Fruit fly (Drosophila melanogaster) whole organism, embryonic: Measurements from ENCODE around the gene CG7896.

Experiments
- Awh ChIP-seq: fragments of 200-800 bp; sonication (Bioruptor generic); IDR thresholded peaks from 2 replicates; pipeline ENCODE4, ENCODE4 v1.3.6; 2022; ENCODE audit warnings: missing biosample characterization, missing genetic modification characterization
- CG10274 ChIP-seq: fragments of 200-800 bp; sonication (Bioruptor generic); optimal IDR thresholded peaks from 3 replicates; lab custom pipeline; 2017; ENCODE audit warnings: missing biosample characterization, mild to moderate bottlenecking, missing genetic modification characterization
- CG10321 ChIP-seq: fragments of 200-800 bp; sonication (Bioruptor generic); IDR thresholded peaks from 2 replicates; pipeline ENCODE4 v1.3.6; 2022; ENCODE audit warnings: missing biosample characterization, missing genetic modification characterization
- CG10366 ChIP-seq: fragments of 200-800 bp; sonication (Bioruptor generic); IDR thresholded peaks from 2 replicates; pipeline ENCODE4 v1.3.6; 2022; ENCODE audit warnings: missing biosample characterization, missing genetic modification characterization
- CG11504 ChIP-seq: fragments of 200-800 bp; sonication (Bioruptor generic); optimal IDR thresholded peaks from 3 replicates; lab custom pipeline; 2019; ENCODE audit warnings: missing biosample characterization, mild to moderate bottlenecking, missing genetic modification characterization, moderate library complexity
- CG11695 ChIP-seq: fragments of 200-800 bp; sonication (Bioruptor generic); IDR thresholded peaks from 3 replicates; pipeline ENCODE4 v1.3.6; 2022; ENCODE audit warnings: missing biosample characterization, missing genetic modification characterization
- CG13424 ChIP-seq: fragments of 200-800 bp; sonication (Bioruptor generic); optimal IDR thresholded peaks from 2 replicates; lab custom pipeline; 2019; ENCODE audit warnings: missing biosample characterization, mild to moderate bottlenecking, missing genetic modification characterization, moderate library complexity
- CG1647 ChIP-seq: fragments of 200-800 bp; sonication (Bioruptor generic); optimal IDR thresholded peaks from 3 replicates; lab custom pipeline; 2016; ENCODE audit warnings: missing biosample characterization, missing genetic modification characterization
- CG1792 ChIP-seq: fragments of 200-800 bp; sonication (Bioruptor generic); optimal IDR thresholded peaks from 2 replicates; lab custom pipeline; 2016; ENCODE audit warnings: missing biosample characterization, missing genetic modification characterization
- CG2712 ChIP-seq: fragments of 200-800 bp; optimal IDR thresholded peaks from 3 replicates; lab custom pipeline; 2019; ENCODE audit warnings: missing biosample characterization, mild to moderate bottlenecking, missing genetic modification characterization, moderate library complexity
- CG30403 ChIP-seq: fragments of 200-800 bp; sonication (Bioruptor generic); optimal IDR thresholded peaks from 3 replicates; lab custom pipeline; 2016; ENCODE audit warnings: missing biosample characterization, missing genetic modification characterization
- CG31441 ChIP-seq: fragments of 200-800 bp; sonication (Bioruptor generic); IDR thresholded peaks from 2 replicates; pipeline ENCODE4 v1.3.6; 2022; ENCODE audit warnings: missing biosample characterization, missing genetic modification characterization
- CG34224 ChIP-seq: fragments of 200-800 bp; sonication (Bioruptor generic); IDR thresholded peaks from 3 replicates; pipeline ENCODE4 v1.3.6; 2022; ENCODE audit warnings: missing biosample characterization, missing genetic modification characterization; ENCODE audit not compliant: partially characterized antibody
- CG34376 ChIP-seq: fragments of 200-800 bp; sonication (Bioruptor generic); optimal IDR thresholded peaks from 2 replicates; lab custom pipeline; 2018; ENCODE audit warnings: missing biosample characterization, mild to moderate bottlenecking, missing genetic modification characterization
- CG3847 ChIP-seq: fragments of 200-800 bp; sonication (Bioruptor generic); IDR thresholded peaks from 2 replicates; pipeline ENCODE4 v1.3.6; 2022; ENCODE audit warnings: missing biosample characterization, missing genetic modification characterization
- CG4424 ChIP-seq: fragments of 200-800 bp; sonication (Bioruptor generic); optimal IDR thresholded peaks from 3 replicates; lab custom pipeline; 2016; ENCODE audit warnings: missing biosample characterization, missing genetic modification characterization
- CG6272 ChIP-seq: fragments of 200-800 bp; sonication (Bioruptor generic); IDR thresholded peaks from 2 replicates; pipeline ENCODE4 v1.3.6; 2022; ENCODE audit warnings: missing biosample characterization, missing genetic modification characterization
- CG6683 ChIP-seq: fragments of 200-800 bp; sonication (Bioruptor generic); optimal IDR thresholded peaks from 2 replicates; lab custom pipeline; 2017; ENCODE audit warnings: missing biosample characterization, mild to moderate bottlenecking, missing genetic modification characterization, missing genetic modification reagents
- CG6689 ChIP-seq: fragments of 200-800 bp; sonication (Bioruptor generic); IDR thresholded peaks from 2 replicates; pipeline ENCODE4 v1.3.6; 2022; ENCODE audit warnings: missing biosample characterization, missing genetic modification characterization
- CG9797 ChIP-seq: fragments of 200-800 bp; sonication (Bioruptor generic); optimal IDR thresholded peaks from 3 replicates; lab custom pipeline; 2018; ENCODE audit warnings: missing biosample characterization, mild to moderate bottlenecking, missing genetic modification characterization
- CTCF ChIP-seq: fragments of 200-800 bp; sonication (Bioruptor generic); optimal IDR thresholded peaks from 2 replicates; lab custom pipeline; 2017; ENCODE audit warnings: missing biosample characterization, mild to moderate bottlenecking, missing genetic modification characterization, moderate library complexity
- Dll ChIP-seq: fragments of 200-800 bp; sonication (Bioruptor generic); IDR thresholded peaks from 4 replicates; pipeline ENCODE4 v1.3.6; 2022; ENCODE audit warnings: missing biosample characterization, missing genetic modification characterization; ENCODE audit not compliant: partially characterized antibody
- Doc2 ChIP-seq: fragments of 200-800 bp; sonication (Bioruptor generic); IDR thresholded peaks from 2 replicates; pipeline ENCODE4 v1.3.6; 2022; ENCODE audit warnings: missing biosample characterization, missing genetic modification characterization
- Fer2 ChIP-seq: fragments of 200-800 bp; sonication (Bioruptor generic); optimal IDR thresholded peaks from 2 replicates; lab custom pipeline; 2018; ENCODE audit warnings: missing biosample characterization, mild to moderate bottlenecking, missing genetic modification characterization, moderate library complexity
- Fer3 ChIP-seq: fragments of 200-800 bp; sonication (Bioruptor generic); optimal IDR thresholded peaks from 2 replicates; lab custom pipeline; 2018; ENCODE audit warnings: missing biosample characterization, mild to moderate bottlenecking, missing genetic modification characterization, moderate library complexity
- H2.0 ChIP-seq: fragments of 200-800 bp; sonication (Bioruptor generic); IDR thresholded peaks from 2 replicates; pipeline ENCODE4 v1.3.6; 2022; ENCODE audit warnings: missing biosample characterization, missing genetic modification characterization
- HLH3B ChIP-seq: fragments of 200-800 bp; sonication (Bioruptor generic); IDR thresholded peaks from 2 replicates; pipeline ENCODE4 v1.3.6; 2022; ENCODE audit warnings: missing biosample characterization, missing genetic modification characterization
- Hr39 ChIP-seq: fragments of >200 bp; optimal IDR thresholded peaks from 2 replicates; lab custom pipeline; 2017
- Pdp1 ChIP-seq, 2 experiments: fragments of 200-800 bp; sonication (Bioruptor generic); optimal IDR thresholded peaks; 3 replicates each; lab custom pipeline; 2016; ENCODE audit warnings: missing biosample characterization in 2 of 2, missing genetic modification characterization in 2 of 2, mild to moderate bottlenecking in 1 of 2, moderate library complexity in 1 of 2
- Ravus ChIP-seq: fragments of 200-800 bp; sonication (Bioruptor generic); IDR thresholded peaks from 2 replicates; pipeline ENCODE4 v1.3.6; 2022; ENCODE audit warnings: missing biosample characterization, missing genetic modification characterization
- Rx ChIP-seq: fragments of 200-800 bp; sonication (Bioruptor generic); IDR thresholded peaks from 2 replicates; pipeline ENCODE4 v1.3.6; 2022; ENCODE audit warnings: missing biosample characterization, missing genetic modification characterization
- Sry-β ChIP-seq: fragments of 200-800 bp; sonication (Bioruptor generic); optimal IDR thresholded peaks from 2 replicates; lab custom pipeline; 2018; ENCODE audit warnings: missing biosample characterization, mild to moderate bottlenecking, missing genetic modification characterization, moderate library complexity
- br ChIP-seq: fragments of >200 bp; optimal IDR thresholded peaks from 2 replicates; lab custom pipeline; 2017
- btn ChIP-seq: fragments of 200-800 bp; sonication (Bioruptor generic); optimal IDR thresholded peaks from 2 replicates; lab custom pipeline; 2016; ENCODE audit warnings: missing biosample characterization, missing genetic modification characterization
- cad ChIP-seq: fragments of >200 bp; optimal IDR thresholded peaks from 2 replicates; lab custom pipeline; 2017; ENCODE audit warnings: missing biosample characterization, missing genetic modification characterization
- crc ChIP-seq: fragments of 200-800 bp; sonication (Bioruptor generic); optimal IDR thresholded peaks from 2 replicates; lab custom pipeline; 2016; ENCODE audit warnings: missing biosample characterization, missing genetic modification characterization
- crol ChIP-seq: fragments of 200-800 bp; sonication (Bioruptor generic); IDR thresholded peaks from 2 replicates; pipeline ENCODE4 v1.3.6; 2022; ENCODE audit warnings: missing biosample characterization, missing genetic modification characterization
- ems ChIP-seq: fragments of 200-800 bp; sonication (Bioruptor generic); optimal IDR thresholded peaks from 3 replicates; lab custom pipeline; 2016; ENCODE audit warnings: missing biosample characterization, missing genetic modification characterization
- fd96Cb ChIP-seq: fragments of 200-800 bp; sonication (Bioruptor generic); optimal IDR thresholded peaks from 2 replicates; lab custom pipeline; 2018; ENCODE audit warnings: missing biosample characterization, mild to moderate bottlenecking, missing genetic modification characterization, moderate library complexity
- fru ChIP-seq: fragments of >200 bp; optimal IDR thresholded peaks from 2 replicates; lab custom pipeline; 2017
- grau ChIP-seq: fragments of 200-800 bp; optimal IDR thresholded peaks from 3 replicates; lab custom pipeline; 2019; ENCODE audit warnings: missing biosample characterization, mild to moderate bottlenecking, missing genetic modification characterization, moderate library complexity
- hth ChIP-seq: fragments of >200 bp; optimal IDR thresholded peaks from 2 replicates; lab custom pipeline; 2017; ENCODE audit warnings: inconsistent platforms
- lab ChIP-seq: fragments of 200-800 bp; sonication (Bioruptor generic); optimal IDR thresholded peaks from 3 replicates; lab custom pipeline; 2017; ENCODE audit warnings: missing biosample characterization, missing genetic modification characterization, mild to moderate bottlenecking, moderate library complexity, missing genetic modification reagents
- mam ChIP-seq: fragments of 200-800 bp; sonication (Bioruptor generic); optimal IDR thresholded peaks from 3 replicates; lab custom pipeline; 2016; ENCODE audit warnings: missing biosample characterization, missing genetic modification characterization
- nerfin-1 ChIP-seq: fragments of 200-800 bp; sonication (Bioruptor generic); optimal IDR thresholded peaks from 3 replicates; lab custom pipeline; 2019; ENCODE audit warnings: missing biosample characterization, mild to moderate bottlenecking, missing genetic modification characterization, moderate library complexity
- nmo ChIP-seq: fragments of 200-800 bp; sonication (Bioruptor generic); optimal IDR thresholded peaks from 2 replicates; lab custom pipeline; 2018; ENCODE audit warnings: missing biosample characterization, mild to moderate bottlenecking, missing genetic modification characterization, moderate library complexity
- ranshi ChIP-seq: fragments of 200-800 bp; sonication (Bioruptor generic); IDR thresholded peaks from 2 replicates; pipeline ENCODE4 v1.3.6; 2022; ENCODE audit warnings: missing biosample characterization, missing genetic modification characterization
- row ChIP-seq: fragments of 200-800 bp; sonication (Bioruptor generic); IDR thresholded peaks from 3 replicates; pipeline ENCODE4 v1.3.6; 2022; ENCODE audit warnings: missing biosample characterization, missing genetic modification characterization
- slbo ChIP-seq: fragments of 200-800 bp; sonication (Bioruptor generic); IDR thresholded peaks from 2 replicates; pipeline ENCODE4 v1.3.6; 2022; ENCODE audit warnings: missing biosample characterization, missing genetic modification characterization
- tgo ChIP-seq: fragments of 200-800 bp; sonication (Bioruptor generic); IDR thresholded peaks from 3 replicates; pipeline ENCODE4 v1.3.6; 2022; ENCODE audit warnings: missing biosample characterization, missing genetic modification characterization
- tin ChIP-seq: fragments of 200-800 bp; sonication (Bioruptor generic); optimal IDR thresholded peaks from 3 replicates; lab custom pipeline; 2016; ENCODE audit warnings: missing biosample characterization, missing genetic modification characterization
- tx ChIP-seq: fragments of 200-800 bp; sonication (Bioruptor generic); optimal IDR thresholded peaks from 2 replicates; lab custom pipeline; 2016; ENCODE audit warnings: missing biosample characterization, missing genetic modification characterization
- vfl ChIP-seq: fragments of 200-800 bp; sonication (Bioruptor generic); optimal IDR thresholded peaks from 2 replicates; lab custom pipeline; 2016; ENCODE audit warnings: missing biosample characterization, missing genetic modification characterization
- zfh1 ChIP-seq: fragments of 200-800 bp; sonication (Bioruptor generic); IDR thresholded peaks from 3 replicates; pipeline ENCODE4 v1.3.6; 2022; ENCODE audit warnings: missing biosample characterization, missing genetic modification characterization

The CG7896 gene

DNA sequence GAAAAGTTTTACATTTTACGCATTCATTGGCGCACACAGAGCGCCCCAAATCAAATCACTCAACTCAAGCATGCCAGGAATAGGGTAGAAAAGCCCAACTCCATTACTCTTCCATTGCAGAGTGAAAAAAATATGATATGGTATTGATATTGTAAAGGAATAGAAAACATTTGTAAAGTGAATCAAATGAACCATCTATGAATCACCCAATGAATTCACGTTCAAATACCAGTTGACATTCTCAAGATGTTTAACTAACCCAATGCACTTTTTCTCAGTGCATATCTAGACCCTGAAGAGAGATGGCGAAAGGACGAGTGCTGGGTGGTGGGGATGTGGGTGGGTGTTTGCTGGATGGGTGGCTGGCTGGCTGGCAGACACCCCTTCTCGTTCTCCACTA lies 4.6 kb upstream of the CG7896 start (continued):
- TF ChIP-seq CG30403 (GFP tag; lab: Kevin White, UChicago), result peak; percentile 13
- TF ChIP-seq CG1647 (GFP tag; lab: Kevin White, UChicago), result no peak
- TF ChIP-seq CG6683 (GFP tag; lab: Kevin White, UChicago), result no peak
- peak; percentile 56; the same call in 2 of the 3 replicates for TF ChIP-seq row (GFP tag; lab: Robert Waterston, UW)
- TF ChIP-seq tgo (GFP tag; lab: Robert Waterston, UW), result peak; percentile 45; the same call in 1 of the 3 replicates
- TF ChIP-seq vfl (GFP tag; lab: Kevin White, UChicago), result no peak
- no peak for TF ChIP-seq tx
- no peak for TF ChIP-seq CG1792 (GFP tag; lab: Kevin White, UChicago)
- peak; percentile 23; the same call in 1 of the 2 replicates for TF ChIP-seq Rx (GFP tag; lab: Robert Waterston, UW)
- peak; percentile 53 for TF ChIP-seq CG11504 (tag; lab: Kevin White, UChicago)
- TF ChIP-seq lab (GFP tag; lab: Kevin White, UChicago), result peak; percentile 79
- TF ChIP-seq ranshi (GFP tag; lab: Robert Waterston, UW), result peak; percentile 25; the same call in 1 of the 2 replicates
- no peak for TF ChIP-seq zfh1 (GFP tag; lab: Robert Waterston, UW)
- no peak for TF ChIP-seq fru (lab: Kevin White, UChicago)
- no peak for TF ChIP-seq CG34224
- peak; percentile 42 for TF ChIP-seq Fer3 (tag; lab: Kevin White, UChicago)
- TF ChIP-seq Doc2 (GFP tag; lab: Robert Waterston, UW), result no peak
- no peak for TF ChIP-seq Dll (GFP tag; lab: Robert Waterston, UW)
- TF ChIP-seq Awh (GFP tag; lab: Robert Waterston, UW), result no peak
- TF ChIP-seq CG11695, result no peak
- no peak for TF ChIP-seq Hr39 (lab: Kevin White, UChicago)
- no peak for TF ChIP-seq tin (GFP tag; lab: Kevin White, UChicago)
- TF ChIP-seq CG9797, result no peak
- TF ChIP-seq CG10321 (GFP tag; lab: Robert Waterston, UW), result no peak
- no peak for TF ChIP-seq Sry-β (GFP tag; lab: Kevin White, UChicago)
- TF ChIP-seq fd96Cb, result peak; percentile 21
- peak; percentile 29 for TF ChIP-seq mam (GFP tag; lab: Kevin White, UChicago)
- TF ChIP-seq btn (GFP tag; lab: Kevin White, UChicago), result no peak
- TF ChIP-seq ems (GFP tag; lab: Kevin White, UChicago), result no peak
- TF ChIP-seq Pdp1 (GFP tag; optimal IDR thresholded peaks at IDR 0.05; lab: Kevin White, UChicago), result no peak
- peak; percentile 20; the same call in 1 of the 2 replicates for TF ChIP-seq CG6272
- no peak for TF ChIP-seq CG10274
- TF ChIP-seq hth, result no peak
- peak; percentile 5 for TF ChIP-seq CG2712 (tag; lab: Kevin White, UChicago)
- TF ChIP-seq grau (tag; lab: Kevin White, UChicago), result peak; percentile 45
- no peak for TF ChIP-seq CG3847 (GFP tag; lab: Robert Waterston, UW)
- TF ChIP-seq nerfin-1 (tag; lab: Kevin White, UChicago), result no peak
- no peak for TF ChIP-seq CG4424 (GFP tag; lab: Kevin White, UChicago)
- no peak for TF ChIP-seq CTCF
- TF ChIP-seq br, result no peak
- TF ChIP-seq CG13424 (tag; lab: Kevin White, UChicago), result peak; percentile 26
- no peak for TF ChIP-seq crol (GFP tag; lab: Robert Waterston, UW)
- TF ChIP-seq H2.0, result peak; percentile 19; the same call in 1 of the 2 replicates
- TF ChIP-seq slbo (GFP tag; lab: Robert Waterston, UW), result peak; percentile 59; the same call in 1 of the 2 replicates
- peak; percentile 10; the same call in 1 of the 2 replicates for TF ChIP-seq CG31441 (GFP tag; lab: Robert Waterston, UW)
- TF ChIP-seq cad (GFP tag; lab: Kevin White, UChicago), result no peak
- no peak for TF ChIP-seq Ravus
- peak; percentile 27; the same call in 1 of the 2 replicates for TF ChIP-seq CG10366 (GFP tag; lab: Robert Waterston, UW)
- TF ChIP-seq Fer2, result no peak
- TF ChIP-seq HLH3B, result peak; percentile 50; the same call in 1 of the 2 replicates
- no peak for TF ChIP-seq CG34376
- no peak for TF ChIP-seq nmo (GFP tag; lab: Kevin White, UChicago)
- TF ChIP-seq CG6689 (GFP tag; lab: Robert Waterston, UW), result 0 out of 2 replicates have a peak, but pooled peaks have one; percentile 13
- no peak for TF ChIP-seq crc (GFP tag; lab: Kevin White, UChicago)
